Worm (Caenorhabditis elegans) whole organism, L3 larva: ENCODE data around the gene ugtp-1.
A peak's percentile ranks its signal among the peaks of the same experiment; 100 is the strongest.

ENCODE experiments used
- elt-1 ChIP-seq: fragments of 150-350 bp; optimal IDR thresholded peaks from 2 replicates; lab custom pipeline; 2014; ENCODE audit warnings: missing biosample characterization, missing genetic modification characterization
- mdl-1 ChIP-seq: fragments of 150-350 bp; optimal IDR thresholded peaks from 2 replicates; lab custom pipeline; 2014; ENCODE audit warnings: missing biosample characterization, missing genetic modification characterization

- TF ChIP-seq elt-1 (no peak), mdl-1 (peak; percentile 71)
These were observed 34.9 kb upstream of the ugtp-1 start for ce11 chrIII:8785426-8785825.
